Fruit fly (Drosophila melanogaster) whole organism: Measurements from ENCODE around the gene CG18476.

ENCODE experiments used
- pan ChIP-seq: fragments of >200 bp; optimal IDR thresholded peaks from 2 replicates; lab custom pipeline; 2017
- usp ChIP-seq: fragments of >200 bp; optimal IDR thresholded peaks from 2 replicates; lab custom pipeline; 2017; ENCODE audit warnings: missing biosample characterization, missing genetic modification characterization, mixed read lengths

DNA sequence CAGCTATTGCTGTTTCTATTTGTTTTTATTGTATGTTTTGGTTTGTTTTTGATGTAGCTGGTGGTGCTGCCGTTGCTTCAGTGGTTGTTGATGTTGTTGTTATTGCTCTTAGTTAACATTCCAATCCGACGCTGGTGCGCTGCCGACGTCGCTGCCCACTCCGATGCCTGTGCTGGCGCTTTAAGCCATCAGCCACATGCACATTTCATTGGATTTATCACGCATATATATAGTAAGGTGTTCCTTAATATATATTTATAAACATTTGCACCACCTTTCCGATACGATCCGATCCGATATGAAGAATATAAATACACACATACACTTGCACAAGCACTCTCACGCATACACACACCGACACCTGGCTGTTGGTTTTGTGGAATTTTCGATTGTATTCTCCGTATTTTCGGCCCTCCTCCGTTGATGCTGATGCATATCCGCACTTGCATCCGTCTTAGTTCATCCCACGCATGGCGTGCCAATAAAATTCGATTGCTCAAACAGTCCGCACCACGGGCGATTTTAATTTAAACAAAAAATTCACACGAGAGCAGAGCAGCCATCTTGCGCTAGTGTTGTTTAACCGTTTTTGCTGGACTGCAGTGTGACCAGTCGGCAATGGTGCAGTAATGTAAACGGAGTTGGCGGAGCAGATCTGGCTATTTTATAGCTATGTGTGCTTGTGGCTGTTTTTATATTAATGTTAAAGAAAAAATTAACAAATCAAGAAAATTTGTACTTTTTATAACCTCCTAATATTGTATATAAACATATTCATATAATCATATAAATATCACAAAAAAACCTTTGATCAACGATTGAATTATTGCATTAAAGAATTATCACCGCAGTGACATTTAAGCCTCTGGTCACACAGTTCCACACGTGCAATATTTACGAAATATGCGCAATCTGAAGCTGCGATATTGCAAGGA is 27.5 kb downstream of the CG18476 start, which contains the start of the genes Csk and Elp1:
- TF ChIP-seq pan (lab: Kevin White, UChicago) = no peak
- no peak for TF ChIP-seq usp (GFP tag; lab: Kevin White, UChicago)
